Fruit fly (Drosophila melanogaster): ENCODE measurements around the gene PH4alphaMP.

Gene PH4alphaMP

dm6 chr3R:30529570-30529969 is 33.6 kb upstream of the PH4alphaMP start (continued):
- TF ChIP-seq CG9609 (GFP tag; optimal IDR thresholded peaks at IDR 0.05) (no peak), NFAT (GFP tag; IDR thresholded peaks at IDR 0.05) (no peak), CG32532 (GFP tag; IDR thresholded peaks at IDR 0.05) (no peak), tx (GFP tag; optimal IDR thresholded peaks at IDR 0.05) (no peak), CG11560 (tag; IDR thresholded peaks at IDR 0.05) (no peak), ci (GFP tag; IDR thresholded peaks at IDR 0.05) (0 out of 3 replicates have a peak, but pooled peaks have one; percentile 30), prd (optimal IDR thresholded peaks at IDR 0.05) (no peak), prd (GFP tag; IDR thresholded peaks at IDR 0.05) (0 out of 3 replicates have a peak, but pooled peaks have one; percentile 14), Antp (GFP tag; optimal IDR thresholded peaks at IDR 0.05) (no peak), ATbp (GFP tag; optimal IDR thresholded peaks at IDR 0.05) (no peak)

- TF ChIP-seq repo (GFP tag; optimal IDR thresholded peaks at IDR 0.05) (no peak), HLH3B (GFP tag; IDR thresholded peaks at IDR 0.05) (no peak), PHDP (tag; optimal IDR thresholded peaks at IDR 0.05) (no peak), prd (optimal IDR thresholded peaks at IDR 0.05) (no peak), prd (GFP tag; IDR thresholded peaks at IDR 0.05) (no peak), CG13296 (GFP tag; optimal IDR thresholded peaks at IDR 0.05) (no peak), sens (GFP tag) (peak; percentile 56), CG4404 (GFP tag; IDR thresholded peaks at IDR 0.05) (no peak), CG18619 (GFP tag; optimal IDR thresholded peaks at IDR 0.05) (no peak), org-1 (GFP tag; optimal IDR thresholded peaks at IDR 0.05) (no peak), Oaz (GFP tag; IDR thresholded peaks at IDR 0.05) (no peak), Sox100B (GFP tag; optimal IDR thresholded peaks at IDR 0.05) (no peak), phol (tag; optimal IDR thresholded peaks at IDR 0.05) (no peak), CG34422 (GFP tag; IDR thresholded peaks at IDR 0.05) (no peak), CG8765 (GFP tag; IDR thresholded peaks at IDR 0.05) (no peak), pnt (GFP tag; optimal IDR thresholded peaks at IDR 0.05) (no peak), ci (GFP tag; IDR thresholded peaks at IDR 0.05) (0 out of 3 replicates have a peak, but pooled peaks have one; percentile 28), CG12391 (tag; optimal IDR thresholded peaks at IDR 0.05) (no peak), CG10462 (GFP tag; optimal IDR thresholded peaks at IDR 0.05) (no peak), aop (GFP tag; IDR thresholded peaks at IDR 0.05) (no peak), Med (GFP tag) (peak; percentile 52), Mad (GFP tag; optimal IDR thresholded peaks at IDR 0.05) (no peak), CG11504 (tag; optimal IDR thresholded peaks at IDR 0.05) (no peak), CG10959 (GFP tag; IDR thresholded peaks at IDR 0.05) (no peak), Doc2 (GFP tag; IDR thresholded peaks at IDR 0.05) (no peak), Optix (GFP tag; IDR thresholded peaks at IDR 0.05) (no peak), CG8478 (optimal IDR thresholded peaks at IDR 0.05) (peak; percentile 24), Gug (GFP tag; IDR thresholded peaks at IDR 0.05) (no peak), CG18262 (tag; optimal IDR thresholded peaks at IDR 0.05) (no peak), Awh (GFP tag; IDR thresholded peaks at IDR 0.05) (no peak), dati (GFP tag; IDR thresholded peaks at IDR 0.05) (no peak), p53 (GFP tag; optimal IDR thresholded peaks at IDR 0.05) (no peak), CG17568 (GFP tag; optimal IDR thresholded peaks at IDR 0.05) (no peak)
Measured at dm6 chr3R:30528692-30529305, 32.8 kb upstream of the PH4alphaMP start.

- TF ChIP-seq Sry-δ (GFP tag; optimal IDR thresholded peaks at IDR 0.05) = no peak
- no peak for TF ChIP-seq tgo (GFP tag; IDR thresholded peaks at IDR 0.05)
- no peak for TF ChIP-seq CG12104 (GFP tag; optimal IDR thresholded peaks at IDR 0.05)
- no peak for TF ChIP-seq Fer1 (GFP tag; optimal IDR thresholded peaks at IDR 0.05)
- peak; percentile 33 for TF ChIP-seq BtbVII (GFP tag; optimal IDR thresholded peaks at IDR 0.05)
- no peak for TF ChIP-seq Lhr (GFP tag; optimal IDR thresholded peaks at IDR 0.05)
- no peak for TF ChIP-seq slou (GFP tag; optimal IDR thresholded peaks at IDR 0.05)
- TF ChIP-seq Oaz (GFP tag; IDR thresholded peaks at IDR 0.05) = no peak
- TF ChIP-seq CG15514 (GFP tag; optimal IDR thresholded peaks at IDR 0.05) = no peak
- TF ChIP-seq chn (GFP tag; optimal IDR thresholded peaks at IDR 0.05) = no peak
- TF ChIP-seq Xbp1 (GFP tag; optimal IDR thresholded peaks at IDR 0.05) = no peak
- no peak for TF ChIP-seq CG1233 (GFP tag; optimal IDR thresholded peaks at IDR 0.05)
- no peak for TF ChIP-seq hth (optimal IDR thresholded peaks at IDR 0.05)
Measured at dm6 chr3R:30526799-30527465, 31.0 kb upstream of the PH4alphaMP start, which contains the start of gene jdp. jdp (minus strand) TSS chr3R:30527037.
